Worm (Caenorhabditis elegans): Measurements from ENCODE around the gene T13C5.6.

DNA sequence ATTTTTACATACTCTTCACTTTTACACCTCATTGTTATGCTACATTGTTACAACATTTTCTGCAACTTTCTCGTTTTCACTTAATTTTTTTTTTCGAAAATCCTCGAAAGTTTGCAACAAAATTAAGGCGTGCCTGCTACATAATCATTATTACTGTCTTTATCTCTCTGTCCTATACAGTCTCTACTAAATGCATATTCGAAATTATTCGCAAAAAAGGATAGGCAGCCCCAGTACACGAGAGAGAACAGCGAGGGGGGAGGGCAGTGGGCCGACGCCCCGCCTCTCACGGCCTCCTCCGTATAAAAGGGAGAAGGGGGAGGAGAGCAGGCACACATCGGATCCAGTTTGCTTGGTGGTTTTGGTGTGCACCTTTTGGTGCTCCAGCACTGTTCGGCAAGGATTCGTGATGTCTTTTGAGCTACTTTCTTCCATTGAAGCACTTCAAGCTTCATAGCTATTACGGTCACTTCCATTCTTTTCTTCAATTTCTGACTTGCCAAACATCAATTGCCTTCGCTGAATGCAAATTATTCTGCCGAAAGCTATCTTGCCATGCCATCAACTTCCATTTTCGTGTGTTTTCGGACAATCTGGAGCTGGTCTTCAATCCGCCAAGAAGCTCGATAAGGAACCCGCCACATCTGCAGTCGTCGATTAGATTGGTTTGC lies 44.6 kb upstream of the T13C5.6 start:
- no peak for TF ChIP-seq hmbx-1 (tag; optimal IDR thresholded peaks at IDR 0.05)
- TF ChIP-seq ama-1 (optimal IDR thresholded peaks at IDR 0.05) = peak; percentile 91
- TF ChIP-seq scrt-1 (GFP tag; IDR thresholded peaks at IDR 0.05) = 0 out of 2 replicates have a peak, but pooled peaks have one; percentile 54
- TF ChIP-seq ets-7 (tag; optimal IDR thresholded peaks at IDR 0.05) = no peak
- no peak for TF ChIP-seq flt-1 (GFP tag; IDR thresholded peaks at IDR 0.05)
- no peak for TF ChIP-seq hnd-1 (tag; optimal IDR thresholded peaks at IDR 0.05)
- no peak for TF ChIP-seq pes-1 (GFP tag; IDR thresholded peaks at IDR 0.05)
- no peak for TF ChIP-seq ceh-36 (tag; optimal IDR thresholded peaks at IDR 0.05)
- TF ChIP-seq F13C5.2 (tag; optimal IDR thresholded peaks at IDR 0.05) = peak; percentile 1
- TF ChIP-seq B0310.2 (tag; optimal IDR thresholded peaks at IDR 0.05) = no peak
- peak; percentile 61 for TF ChIP-seq aly-1 (tag; optimal IDR thresholded peaks at IDR 0.05)
- TF ChIP-seq tbx-37 (GFP tag; conservative IDR thresholded peaks at IDR 0.05) = no peak
- no peak for TF ChIP-seq tbx-11 (GFP tag; IDR thresholded peaks at IDR 0.05)
